Worm (Caenorhabditis elegans): ENCODE results near the gene W04E12.5.

DNA sequence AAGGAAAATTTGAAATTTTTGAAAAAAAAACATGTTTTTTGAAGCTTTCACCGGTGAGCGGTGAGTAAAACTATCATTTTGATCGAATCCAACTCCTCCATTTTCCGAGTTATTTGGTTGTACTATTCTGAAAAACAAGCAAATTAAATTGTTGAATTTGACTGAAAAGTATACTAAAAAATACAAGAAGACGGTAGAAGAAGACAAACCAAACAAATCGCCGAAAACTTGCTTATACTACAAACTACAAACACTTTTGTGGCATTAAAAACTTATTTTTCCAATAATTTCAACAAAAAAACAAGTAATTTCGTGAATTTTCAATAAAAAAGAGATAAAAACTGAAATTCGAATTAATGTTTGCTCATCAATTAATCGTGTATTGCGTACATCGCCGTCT, 32.7 kb downstream of the W04E12.5 start, which contains the start of gene fbxa-194:
- TF ChIP-seq mep-1 (tag; optimal IDR thresholded peaks at IDR 0.05) (no peak), hlh-1 (tag; optimal IDR thresholded peaks at IDR 0.05) (no peak)
